Fruit fly (Drosophila melanogaster) whole organism, embryonic: ENCODE results near the gene Dora.

Source experiments
- Adf1 ChIP-seq: fragments of 200-800 bp; sonication (Bioruptor generic); IDR thresholded peaks from 2 replicates; pipeline ENCODE4 v1.3.6; 2022; ENCODE audit warnings: missing biosample characterization, missing genetic modification characterization
- Aef1 ChIP-seq: fragments of 200-800 bp; sonication (Bioruptor generic); IDR thresholded peaks from 3 replicates; pipeline ENCODE4 v1.3.6; 2022; ENCODE audit warnings: missing biosample characterization, missing genetic modification characterization
- Atf-2 ChIP-seq: fragments of 200-800 bp; sonication (Bioruptor generic); optimal IDR thresholded peaks from 2 replicates; lab custom pipeline; 2016; ENCODE audit warnings: missing biosample characterization, missing genetic modification characterization
- Bdp1 ChIP-seq: fragments of 200-800 bp; sonication (Bioruptor generic); optimal IDR thresholded peaks from 3 replicates; lab custom pipeline; 2016; ENCODE audit warnings: missing biosample characterization, missing genetic modification characterization
- CG10321 ChIP-seq: fragments of 200-800 bp; sonication (Bioruptor generic); IDR thresholded peaks from 2 replicates; pipeline ENCODE4 v1.3.6; 2022; ENCODE audit warnings: missing biosample characterization, missing genetic modification characterization
- CG10654 ChIP-seq: fragments of 200-800 bp; sonication (Bioruptor generic); optimal IDR thresholded peaks from 2 replicates; lab custom pipeline; 2016; ENCODE audit warnings: missing biosample characterization, missing genetic modification characterization
- CG10959 ChIP-seq: fragments of 200-800 bp; sonication (Bioruptor generic); IDR thresholded peaks from 2 replicates; pipeline ENCODE4 v1.3.6; 2022; ENCODE audit warnings: missing biosample characterization, missing genetic modification characterization
- CG12071 ChIP-seq: fragments of 200-800 bp; sonication (Bioruptor generic); optimal IDR thresholded peaks from 3 replicates; lab custom pipeline; 2018; ENCODE audit warnings: missing biosample characterization, mild to moderate bottlenecking, missing genetic modification characterization
- CG12744 ChIP-seq: fragments of 200-800 bp; sonication (Bioruptor generic); optimal IDR thresholded peaks from 2 replicates; lab custom pipeline; 2016; ENCODE audit warnings: missing biosample characterization, missing genetic modification characterization
- CG14050 ChIP-seq: fragments of 200-800 bp; sonication (Bioruptor generic); IDR thresholded peaks from 3 replicates; pipeline ENCODE4 v1.3.6; 2022; ENCODE audit warnings: missing biosample characterization, missing genetic modification characterization
- CG15514 ChIP-seq: fragments of 200-800 bp; sonication (Bioruptor generic); optimal IDR thresholded peaks from 3 replicates; lab custom pipeline; 2017; ENCODE audit warnings: missing biosample characterization, missing genetic modification characterization, mild to moderate bottlenecking, moderate library complexity, missing genetic modification reagents
- CG1603 ChIP-seq: fragments of 200-800 bp; sonication (Bioruptor generic); optimal IDR thresholded peaks from 2 replicates; lab custom pipeline; 2019; ENCODE audit warnings: missing biosample characterization, mild to moderate bottlenecking, missing genetic modification characterization, moderate library complexity
- CG1647 ChIP-seq: fragments of 200-800 bp; sonication (Bioruptor generic); optimal IDR thresholded peaks from 3 replicates; lab custom pipeline; 2016; ENCODE audit warnings: missing biosample characterization, missing genetic modification characterization
- CG16779 ChIP-seq: fragments of 200-800 bp; sonication (Bioruptor generic); IDR thresholded peaks from 2 replicates; pipeline ENCODE4 v1.3.6; 2022; ENCODE audit warnings: missing biosample characterization, missing genetic modification characterization
- CG16813 ChIP-seq: fragments of 200-800 bp; sonication (Bioruptor generic); IDR thresholded peaks from 3 replicates; pipeline ENCODE4 v1.3.6; 2022; ENCODE audit warnings: missing biosample characterization, missing genetic modification characterization; ENCODE audit not compliant: partially characterized antibody
- CG17328 ChIP-seq: fragments of 200-800 bp; sonication (Bioruptor generic); IDR thresholded peaks from 2 replicates; pipeline ENCODE4 v1.3.6; 2022; ENCODE audit warnings: missing biosample characterization, missing genetic modification characterization
- CG2116 ChIP-seq: fragments of 200-800 bp; sonication (Bioruptor generic); optimal IDR thresholded peaks from 3 replicates; lab custom pipeline; 2018; ENCODE audit warnings: missing biosample characterization, mild to moderate bottlenecking, missing genetic modification characterization
- CG2129 ChIP-seq: fragments of 200-800 bp; sonication (Bioruptor generic); IDR thresholded peaks from 2 replicates; pipeline ENCODE4 v1.3.6; 2022; ENCODE audit warnings: missing biosample characterization, missing genetic modification characterization; ENCODE audit not compliant: partially characterized antibody
- CG2202 ChIP-seq: fragments of 200-800 bp; sonication (Bioruptor generic); optimal IDR thresholded peaks from 2 replicates; lab custom pipeline; 2018; ENCODE audit warnings: missing biosample characterization, mild to moderate bottlenecking, missing genetic modification characterization
- CG31365 ChIP-seq: fragments of 200-800 bp; sonication (Bioruptor generic); optimal IDR thresholded peaks from 2 replicates; lab custom pipeline; 2018; ENCODE audit warnings: missing biosample characterization, mild to moderate bottlenecking, missing genetic modification characterization
- CG3847 ChIP-seq: fragments of 200-800 bp; sonication (Bioruptor generic); IDR thresholded peaks from 2 replicates; pipeline ENCODE4 v1.3.6; 2022; ENCODE audit warnings: missing biosample characterization, missing genetic modification characterization
- CG6683 ChIP-seq: fragments of 200-800 bp; sonication (Bioruptor generic); optimal IDR thresholded peaks from 2 replicates; lab custom pipeline; 2017; ENCODE audit warnings: missing biosample characterization, mild to moderate bottlenecking, missing genetic modification characterization, missing genetic modification reagents
- CG6813 ChIP-seq: fragments of 200-800 bp; sonication (Bioruptor generic); optimal IDR thresholded peaks from 2 replicates; lab custom pipeline; 2017; ENCODE audit warnings: missing biosample characterization, missing genetic modification characterization, mild to moderate bottlenecking, moderate library complexity, missing genetic modification reagents
- CG7357 ChIP-seq: fragments of 200-800 bp; sonication (Bioruptor generic); IDR thresholded peaks from 3 replicates; pipeline ENCODE4 v1.3.6; 2022; ENCODE audit warnings: missing biosample characterization, missing genetic modification characterization
- CG7556 ChIP-seq: fragments of 200-800 bp; sonication (Bioruptor generic); optimal IDR thresholded peaks from 2 replicates; lab custom pipeline; 2017; ENCODE audit warnings: missing biosample characterization, mild to moderate bottlenecking, missing genetic modification characterization
- CG7963 ChIP-seq: fragments of 200-800 bp; sonication (Bioruptor generic); IDR thresholded peaks from 3 replicates; pipeline ENCODE4 v1.3.6; 2022; ENCODE audit warnings: missing biosample characterization, missing genetic modification characterization; ENCODE audit not compliant: partially characterized antibody
- CG7987 ChIP-seq: fragments of 200-800 bp; sonication (Bioruptor generic); optimal IDR thresholded peaks from 2 replicates; lab custom pipeline; 2018; ENCODE audit warnings: missing biosample characterization, mild to moderate bottlenecking, missing genetic modification characterization, moderate library complexity
- CG9876 ChIP-seq: fragments of 200-800 bp; sonication (Bioruptor generic); optimal IDR thresholded peaks from 2 replicates; lab custom pipeline; 2016; ENCODE audit warnings: missing biosample characterization, missing genetic modification characterization
- Camta ChIP-seq: fragments of 200-800 bp; sonication (Bioruptor generic); optimal IDR thresholded peaks from 2 replicates; lab custom pipeline; 2016; ENCODE audit warnings: missing biosample characterization, missing genetic modification characterization
- D19B ChIP-seq: fragments of 200-800 bp; sonication (Bioruptor generic); optimal IDR thresholded peaks from 2 replicates; lab custom pipeline; 2017; ENCODE audit warnings: missing biosample characterization, mild to moderate bottlenecking, missing genetic modification characterization
- Oaz ChIP-seq: fragments of 200-800 bp; sonication (Bioruptor generic); IDR thresholded peaks from 2 replicates; pipeline ENCODE4 v1.3.6; 2022; ENCODE audit warnings: missing biosample characterization, missing genetic modification characterization
- Scr ChIP-seq: fragments of 200-800 bp; sonication (Bioruptor generic); IDR thresholded peaks from 2 replicates; pipeline ENCODE4 v1.3.6; 2022; ENCODE audit warnings: missing biosample characterization, missing genetic modification characterization; ENCODE audit not compliant: partially characterized antibody
- Sox100B ChIP-seq: fragments of 200-800 bp; sonication (Bioruptor generic); optimal IDR thresholded peaks from 3 replicates; lab custom pipeline; 2018; ENCODE audit warnings: missing biosample characterization, mild to moderate bottlenecking, missing genetic modification characterization
- Spps ChIP-seq: fragments of 200-800 bp; sonication (Bioruptor generic); optimal IDR thresholded peaks from 2 replicates; lab custom pipeline; 2018; ENCODE audit warnings: missing biosample characterization, mild to moderate bottlenecking, missing genetic modification characterization
- YL-1 ChIP-seq: fragments of 200-800 bp; sonication (Bioruptor generic); optimal IDR thresholded peaks from 3 replicates; lab custom pipeline; 2017; ENCODE audit warnings: missing biosample characterization, mild to moderate bottlenecking, missing genetic modification characterization
- aop ChIP-seq: fragments of 200-800 bp; sonication (Bioruptor generic); IDR thresholded peaks from 2 replicates; pipeline ENCODE4 v1.3.6; 2022; ENCODE audit warnings: missing biosample characterization, missing genetic modification characterization
- ase ChIP-seq: fragments of 200-800 bp; sonication (Bioruptor generic); IDR thresholded peaks from 3 replicates; pipeline ENCODE4 v1.3.6; 2022; ENCODE audit warnings: missing biosample characterization, missing genetic modification characterization
- chinmo ChIP-seq: fragments of 200-800 bp; sonication (Bioruptor generic); IDR thresholded peaks from 4 replicates; pipeline ENCODE4 v1.3.6; 2022; ENCODE audit warnings: missing biosample characterization, missing genetic modification characterization; ENCODE audit not compliant: partially characterized antibody
- fru ChIP-seq: fragments of >200 bp; optimal IDR thresholded peaks from 2 replicates; lab custom pipeline; 2017
- grau ChIP-seq: fragments of 200-800 bp; optimal IDR thresholded peaks from 3 replicates; lab custom pipeline; 2019; ENCODE audit warnings: missing biosample characterization, mild to moderate bottlenecking, missing genetic modification characterization, moderate library complexity
- gro ChIP-seq: fragments of 200-800 bp; sonication (Bioruptor generic); optimal IDR thresholded peaks from 2 replicates; lab custom pipeline; 2016; ENCODE audit warnings: missing biosample characterization, missing genetic modification characterization
- hkb ChIP-seq, 2 experiments: fragments of 200-800 bp in 1 of 2; fragments of >200 bp in 1 of 2; sonication (Bioruptor generic) in 1 of 2; IDR thresholded peaks in 1 of 2; optimal IDR thresholded peaks in 1 of 2; 2 replicates each; pipeline versions ENCODE4 v1.3.6 to Lab custom; 2017 to 2022; ENCODE audit warnings: missing biosample characterization in 1 of 2, missing genetic modification characterization in 1 of 2
- ind ChIP-seq: fragments of 200-800 bp; sonication (Bioruptor generic); optimal IDR thresholded peaks from 3 replicates; lab custom pipeline; 2016; ENCODE audit warnings: missing biosample characterization, missing genetic modification characterization
- jing ChIP-seq: fragments of 200-800 bp; sonication (Bioruptor generic); optimal IDR thresholded peaks from 2 replicates; lab custom pipeline; 2018; ENCODE audit warnings: missing biosample characterization, mild to moderate bottlenecking, missing genetic modification characterization
- kni ChIP-seq: fragments of 200-800 bp; sonication (Bioruptor generic); optimal IDR thresholded peaks from 3 replicates; lab custom pipeline; 2017; ENCODE audit warnings: mild to moderate bottlenecking, missing biosample characterization, missing genetic modification reagents, missing genetic modification characterization
- mld ChIP-seq: fragments of 200-800 bp; sonication (Bioruptor generic); IDR thresholded peaks from 3 replicates; pipeline ENCODE4 v1.3.6; 2022; ENCODE audit warnings: missing biosample characterization, missing genetic modification characterization; ENCODE audit not compliant: partially characterized antibody
- nau ChIP-seq: fragments of 200-800 bp; sonication (Bioruptor generic); optimal IDR thresholded peaks from 3 replicates; lab custom pipeline; 2017; ENCODE audit warnings: missing biosample characterization, mild to moderate bottlenecking, missing genetic modification characterization, missing genetic modification reagents
- nerfin-2 ChIP-seq: fragments of 200-800 bp; sonication (Bioruptor generic); IDR thresholded peaks from 2 replicates; pipeline ENCODE4 v1.3.6; 2022; ENCODE audit warnings: missing biosample characterization, missing genetic modification characterization; ENCODE audit not compliant: partially characterized antibody
- repo ChIP-seq: fragments of 200-800 bp; sonication (Bioruptor generic); optimal IDR thresholded peaks from 2 replicates; lab custom pipeline; 2016; ENCODE audit warnings: missing biosample characterization, missing genetic modification characterization
- yki ChIP-seq: fragments of >200 bp; optimal IDR thresholded peaks from 3 replicates; lab custom pipeline; 2018
- zen ChIP-seq: fragments of 200-800 bp; sonication (Bioruptor generic); optimal IDR thresholded peaks from 3 replicates; lab custom pipeline; 2018; ENCODE audit warnings: missing biosample characterization, mild to moderate bottlenecking, missing genetic modification characterization, moderate library complexity

Dora gene

dm6 chrX:18893433-18893832 lies 29.7 kb downstream of the Dora start, which contains the start of gene Flacc (continued):
- TF ChIP-seq CG10654 (GFP tag; lab: Kevin White, UChicago) = no peak
- TF ChIP-seq CG15514 (GFP tag; lab: Kevin White, UChicago) = peak; percentile 62
- TF ChIP-seq nerfin-2 (GFP tag; lab: Robert Waterston, UW) = peak; percentile 73
- TF ChIP-seq CG1647 (GFP tag; lab: Kevin White, UChicago) = no peak
- no peak for TF ChIP-seq CG10959 (GFP tag; lab: Robert Waterston, UW)
- TF ChIP-seq CG16779 (GFP tag; lab: Robert Waterston, UW) = no peak
- no peak for TF ChIP-seq CG10321 (GFP tag; lab: Robert Waterston, UW)
- no peak for TF ChIP-seq fru (lab: Kevin White, UChicago)
- TF ChIP-seq gro (GFP tag; lab: Kevin White, UChicago) = no peak
- no peak for TF ChIP-seq zen
- peak; percentile 80 for TF ChIP-seq CG16813 (GFP tag; lab: Robert Waterston, UW)
- no peak for TF ChIP-seq Atf-2
- no peak for TF ChIP-seq CG6683 (GFP tag; lab: Kevin White, UChicago)
- TF ChIP-seq aop = no peak
- no peak for TF ChIP-seq ind (GFP tag; lab: Kevin White, UChicago)
- TF ChIP-seq YL-1 (GFP tag; lab: Kevin White, UChicago) = peak; percentile 37
- TF ChIP-seq CG7963 = peak; percentile 79
- TF ChIP-seq CG12071 = no peak
- TF ChIP-seq chinmo (GFP tag; lab: Robert Waterston, UW) = 0 out of 4 replicates have a peak, but pooled peaks have one; percentile 73
- TF ChIP-seq hkb (optimal IDR thresholded peaks at IDR 0.05; lab: Kevin White, UChicago) = no peak
- TF ChIP-seq hkb (GFP tag; IDR thresholded peaks at IDR 0.05; lab: Robert Waterston, UW) = no peak
- no peak for TF ChIP-seq nau (GFP tag; lab: Kevin White, UChicago)
- no peak for TF ChIP-seq CG1603 (tag; lab: Kevin White, UChicago)
- no peak for TF ChIP-seq CG9876 (GFP tag; lab: Kevin White, UChicago)
- TF ChIP-seq CG6813 = no peak
- TF ChIP-seq D19B (GFP tag; lab: Kevin White, UChicago) = no peak
- no peak for TF ChIP-seq CG7556 (GFP tag; lab: Kevin White, UChicago)
- no peak for TF ChIP-seq grau (tag; lab: Kevin White, UChicago)
- no peak for TF ChIP-seq CG17328 (GFP tag; lab: Robert Waterston, UW)
- TF ChIP-seq CG2116 (GFP tag; lab: Kevin White, UChicago) = peak; percentile 81
- no peak for TF ChIP-seq CG3847 (GFP tag; lab: Robert Waterston, UW)
- no peak for TF ChIP-seq Aef1
- TF ChIP-seq ase (GFP tag; lab: Robert Waterston, UW) = no peak
- TF ChIP-seq CG31365 (tag; lab: Kevin White, UChicago) = no peak
- TF ChIP-seq yki = no peak
- TF ChIP-seq CG2202 (tag; lab: Kevin White, UChicago) = no peak
- TF ChIP-seq jing (GFP tag; lab: Kevin White, UChicago) = no peak
- TF ChIP-seq Sox100B (GFP tag; lab: Kevin White, UChicago) = no peak
- no peak for TF ChIP-seq kni (GFP tag; lab: Kevin White, UChicago)
- no peak for TF ChIP-seq CG14050 (GFP tag; lab: Robert Waterston, UW)
- peak; percentile 85 for TF ChIP-seq Scr (GFP tag; lab: Robert Waterston, UW)
- no peak for TF ChIP-seq Adf1 (GFP tag; lab: Robert Waterston, UW)
- TF ChIP-seq CG7987 (GFP tag; lab: Kevin White, UChicago) = no peak
- TF ChIP-seq Spps (tag; lab: Kevin White, UChicago) = no peak
- peak; percentile 86 for TF ChIP-seq mld (GFP tag; lab: Robert Waterston, UW)
- TF ChIP-seq CG7357 (GFP tag; lab: Robert Waterston, UW) = no peak
- peak; percentile 44; the same call in 1 of the 2 replicates for TF ChIP-seq CG2129 (GFP tag; lab: Robert Waterston, UW)
- TF ChIP-seq Bdp1 (GFP tag; lab: Kevin White, UChicago) = no peak
- TF ChIP-seq Oaz (GFP tag; lab: Robert Waterston, UW) = no peak
- TF ChIP-seq repo (GFP tag; lab: Kevin White, UChicago) = no peak
- no peak for TF ChIP-seq CG12744 (GFP tag; lab: Kevin White, UChicago)
- no peak for TF ChIP-seq Camta (GFP tag; lab: Kevin White, UChicago)
